Worm (Caenorhabditis elegans) whole organism, L4/young adult: Measurements from ENCODE around the gene C04G6.6.

Source experiments
- W03F9.2 ChIP-seq: fragments of 150-350 bp; optimal IDR thresholded peaks from 2 replicates; lab custom pipeline; 2014; ENCODE audit warnings: missing biosample characterization, missing genetic modification characterization
- dao-5 ChIP-seq: sonication (generic microtip); optimal IDR thresholded peaks from 2 replicates; lab custom pipeline; 2016; ENCODE audit warnings: missing genotype, missing genetic modification characterization, moderate library complexity, missing compliant biosample characterization
- him-1 ChIP-seq: sonication (generic microtip); optimal IDR thresholded peaks from 2 replicates; lab custom pipeline; 2016; ENCODE audit warnings: missing genotype, missing genetic modification reagents, missing genetic modification characterization, missing compliant biosample characterization

DNA sequence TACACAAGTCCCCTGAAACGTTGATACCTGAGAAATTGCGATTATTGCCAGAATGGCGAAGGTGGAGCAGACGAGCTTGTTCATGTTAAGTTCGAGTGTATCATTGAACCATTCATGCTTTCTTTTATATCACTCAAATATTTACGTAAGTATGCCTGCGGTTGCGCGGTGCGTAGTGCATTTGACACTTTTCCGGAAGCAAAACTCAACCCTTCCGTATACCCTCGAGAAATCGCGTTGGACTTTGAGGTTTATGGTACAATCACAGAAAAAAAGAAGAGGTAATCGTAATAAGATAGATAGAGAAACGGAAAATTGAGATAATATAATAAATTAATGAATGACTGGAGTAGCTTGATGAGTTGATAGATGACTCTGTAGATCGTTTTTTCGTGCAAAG is 30.0 kb downstream of the C04G6.6 start, which contains the start of gene idpb-2:
- TF ChIP-seq dao-5 (tag; lab: Kevin White, UChicago), result no peak
- no peak for TF ChIP-seq him-1
- no peak for TF ChIP-seq W03F9.2 (tag; lab: Kevin White, UChicago)
